Fruit fly (Drosophila melanogaster) whole organism, pupa: ENCODE measurements around the gene CG14204.

ENCODE experiments used
- CG10348 ChIP-seq: fragments of 200-800 bp; sonication (Bioruptor generic); IDR thresholded peaks from 2 replicates; pipeline ENCODE4 v1.3.6; 2022; ENCODE audit warnings: missing biosample characterization, missing genetic modification characterization
- CG12605 ChIP-seq: fragments of 200-800 bp; sonication (Bioruptor generic); IDR thresholded peaks from 2 replicates; pipeline ENCODE4 v1.3.6; 2022; ENCODE audit warnings: missing biosample characterization, missing genetic modification characterization
- CG13204 ChIP-seq: fragments of 200-800 bp; sonication (Bioruptor generic); optimal IDR thresholded peaks from 2 replicates; lab custom pipeline; 2018; ENCODE audit warnings: missing biosample characterization, mild to moderate bottlenecking, missing genetic modification characterization, moderate library complexity
- CG14655 ChIP-seq: fragments of 200-800 bp; sonication (Bioruptor generic); optimal IDR thresholded peaks from 3 replicates; lab custom pipeline; 2017; ENCODE audit warnings: mild to moderate bottlenecking, missing biosample characterization, missing genetic modification reagents, missing genetic modification characterization
- CG15710 ChIP-seq: fragments of 200-800 bp; sonication (Bioruptor generic); optimal IDR thresholded peaks from 2 replicates; lab custom pipeline; 2018; ENCODE audit warnings: missing biosample characterization, mild to moderate bottlenecking, missing genetic modification characterization, moderate library complexity
- CG17806 ChIP-seq: fragments of 200-800 bp; sonication (Bioruptor generic); optimal IDR thresholded peaks from 2 replicates; lab custom pipeline; 2018; ENCODE audit warnings: missing biosample characterization, mild to moderate bottlenecking, missing genetic modification characterization, moderate library complexity
- CG32121 ChIP-seq: fragments of 200-800 bp; sonication (Bioruptor generic); IDR thresholded peaks from 2 replicates; pipeline ENCODE4 v1.3.6; 2022; ENCODE audit warnings: missing biosample characterization, missing genetic modification characterization
- CG34367 ChIP-seq: fragments of 200-800 bp; sonication (Bioruptor generic); optimal IDR thresholded peaks from 2 replicates; lab custom pipeline; 2018; ENCODE audit warnings: missing biosample characterization, mild to moderate bottlenecking, missing genetic modification characterization
- CG4496 ChIP-seq: fragments of 200-800 bp; sonication (Bioruptor generic); IDR thresholded peaks from 3 replicates; pipeline ENCODE4 v1.3.6; 2022; ENCODE audit warnings: missing biosample characterization, missing genetic modification characterization
- CG8159 ChIP-seq: fragments of 200-800 bp; sonication (Bioruptor generic); optimal IDR thresholded peaks from 3 replicates; lab custom pipeline; 2018; ENCODE audit warnings: missing biosample characterization, mild to moderate bottlenecking, missing genetic modification characterization, moderate library complexity
- CG8301 ChIP-seq: fragments of 200-800 bp; sonication (Bioruptor generic); optimal IDR thresholded peaks from 2 replicates; lab custom pipeline; 2018; ENCODE audit warnings: missing biosample characterization, mild to moderate bottlenecking, missing genetic modification characterization
- CG9948 ChIP-seq: fragments of 200-800 bp; sonication (Bioruptor generic); optimal IDR thresholded peaks from 2 replicates; lab custom pipeline; 2018; ENCODE audit warnings: missing biosample characterization, mild to moderate bottlenecking, missing genetic modification characterization, moderate library complexity
- D1 ChIP-seq: fragments of 200-800 bp; sonication (Bioruptor generic); optimal IDR thresholded peaks from 2 replicates; lab custom pipeline; 2018; ENCODE audit warnings: missing biosample characterization, mild to moderate bottlenecking, missing genetic modification characterization, moderate library complexity
- EcR ChIP-seq: fragments of 200-800 bp; sonication (Bioruptor generic); optimal IDR thresholded peaks from 3 replicates; lab custom pipeline; 2019; ENCODE audit warnings: missing biosample characterization, missing genetic modification characterization, mild to moderate bottlenecking, moderate library complexity, missing genetic modification reagents
- Ets98B ChIP-seq: fragments of 200-800 bp; sonication (Bioruptor generic); IDR thresholded peaks from 2 replicates; pipeline ENCODE4 v1.3.6; 2022; ENCODE audit warnings: missing biosample characterization, missing genetic modification characterization
- Pif1A ChIP-seq: fragments of 200-800 bp; sonication (Bioruptor generic); optimal IDR thresholded peaks from 3 replicates; lab custom pipeline; 2016; ENCODE audit warnings: missing biosample characterization, missing genetic modification characterization
- Pif1B ChIP-seq: fragments of 200-800 bp; sonication (Bioruptor generic); optimal IDR thresholded peaks from 3 replicates; lab custom pipeline; 2016; ENCODE audit warnings: missing biosample characterization, missing genetic modification characterization
- Snoo ChIP-seq: fragments of 200-800 bp; sonication (Bioruptor generic); optimal IDR thresholded peaks from 3 replicates; lab custom pipeline; 2017; ENCODE audit warnings: missing biosample characterization, mild to moderate bottlenecking, missing genetic modification characterization, inconsistent platforms
- fd96Ca ChIP-seq: fragments of 200-800 bp; sonication (Bioruptor generic); IDR thresholded peaks from 3 replicates; pipeline ENCODE4 v1.3.6; 2022; ENCODE audit warnings: missing biosample characterization, missing genetic modification characterization
- gl ChIP-seq: fragments of 200-800 bp; sonication (Bioruptor generic); optimal IDR thresholded peaks from 2 replicates; lab custom pipeline; 2018; ENCODE audit warnings: missing biosample characterization, mild to moderate bottlenecking, missing genetic modification characterization
- rn ChIP-seq: fragments of 200-800 bp; sonication (Bioruptor generic); IDR thresholded peaks from 2 replicates; pipeline ENCODE4 v1.3.6; 2022; ENCODE audit warnings: missing biosample characterization, missing genetic modification characterization

Gene CG14204

DNA sequence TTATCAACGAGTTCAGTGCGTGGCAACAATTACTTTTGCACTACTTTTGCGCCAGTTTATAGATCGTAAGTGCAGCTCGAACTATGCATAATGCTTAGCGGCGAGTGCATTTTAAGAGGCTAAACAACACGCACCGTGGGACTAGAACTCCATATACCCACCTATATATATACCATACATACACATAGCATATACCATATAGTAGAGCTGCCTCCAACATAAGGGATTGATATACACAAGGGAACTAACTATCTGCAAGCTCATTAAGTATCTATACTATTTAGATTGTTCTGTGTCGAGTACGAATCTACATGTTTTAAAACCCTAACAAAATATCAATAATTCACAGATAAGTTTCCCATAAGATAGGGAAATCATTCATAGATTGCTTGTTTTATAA lies 1.5 kb upstream of the CG14204 start, which contains the start of gene CG14218:
Gene CG14218 (minus strand): TSS at position 101 of the 400 bp plus-strand sequence.
- no peak for TF ChIP-seq fd96Ca (GFP tag; lab: Robert Waterston, UW)
- no peak for TF ChIP-seq Pif1B (GFP tag; lab: Kevin White, UChicago)
- no peak for TF ChIP-seq rn (GFP tag; lab: Robert Waterston, UW)
- TF ChIP-seq CG14655 (GFP tag; lab: Kevin White, UChicago) = no peak
- no peak for TF ChIP-seq CG4496 (GFP tag; lab: Robert Waterston, UW)
- TF ChIP-seq CG9948 (tag; lab: Kevin White, UChicago) = no peak
- TF ChIP-seq CG32121 (GFP tag; lab: Robert Waterston, UW) = no peak
- TF ChIP-seq EcR = no peak
- TF ChIP-seq Snoo (tag; lab: Kevin White, UChicago) = no peak
- no peak for TF ChIP-seq CG8159 (tag; lab: Kevin White, UChicago)
- no peak for TF ChIP-seq Pif1A (GFP tag; lab: Kevin White, UChicago)
- no peak for TF ChIP-seq CG10348 (GFP tag; lab: Robert Waterston, UW)

DNA sequence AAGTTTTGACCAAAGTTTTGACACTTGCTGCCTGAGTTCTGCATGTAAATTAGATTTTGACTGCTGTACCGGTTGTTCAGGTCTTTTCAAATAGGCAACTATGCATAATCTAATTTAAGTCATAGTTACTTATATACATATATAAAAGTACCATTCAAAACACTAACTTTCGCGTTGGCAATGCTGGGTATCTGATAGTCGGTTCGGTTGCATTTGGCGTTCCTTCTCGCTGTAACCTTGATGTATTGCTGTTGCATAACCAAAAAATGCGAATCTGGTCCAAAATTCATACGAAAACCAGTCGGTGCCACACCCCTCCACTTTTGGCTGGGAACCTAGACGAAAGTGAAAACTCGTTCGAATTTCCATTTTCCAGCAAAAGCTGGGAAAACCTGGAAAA lies 685 bp upstream of the CG14204 start:
- TF ChIP-seq CG10348 (GFP tag; lab: Robert Waterston, UW) (no peak), CG8159 (tag; lab: Kevin White, UChicago) (no peak), Pif1B (GFP tag; lab: Kevin White, UChicago) (no peak), fd96Ca (GFP tag; lab: Robert Waterston, UW) (no peak), CG15710 (tag; lab: Kevin White, UChicago) (no peak), Pif1A (GFP tag; lab: Kevin White, UChicago) (no peak), D1 (no peak), CG9948 (tag; lab: Kevin White, UChicago) (no peak), CG34367 (tag; lab: Kevin White, UChicago) (no peak), CG14655 (GFP tag; lab: Kevin White, UChicago) (no peak), CG17806 (no peak)

DNA sequence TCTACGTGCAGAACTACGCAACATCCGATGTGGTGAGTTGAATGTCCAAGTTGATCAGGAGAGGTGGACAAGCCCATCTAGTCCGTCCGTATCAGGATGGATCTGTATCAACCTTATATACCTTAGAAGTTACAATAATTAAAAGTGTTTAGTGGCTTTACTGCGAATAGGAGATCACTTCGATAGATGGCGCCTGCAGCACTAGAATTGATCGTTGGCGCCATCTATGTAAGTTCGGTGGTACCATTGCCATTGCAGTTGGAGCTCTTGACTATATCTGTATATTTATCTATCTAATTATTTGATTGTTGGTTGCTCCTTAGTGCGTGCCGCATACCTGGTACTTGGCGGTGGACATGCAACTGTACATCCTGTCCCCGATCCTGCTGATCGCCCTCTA lies 1.7 kb downstream of the CG14204 start:
- TF ChIP-seq CG8301 (no peak), Ets98B (no peak), CG34367 (tag; lab: Kevin White, UChicago) (no peak), CG12605 (GFP tag; lab: Robert Waterston, UW) (no peak), EcR (no peak), CG4496 (GFP tag; lab: Robert Waterston, UW) (no peak), CG15710 (tag; lab: Kevin White, UChicago) (no peak), CG13204 (GFP tag; lab: Kevin White, UChicago) (no peak), Pif1B (GFP tag; lab: Kevin White, UChicago) (no peak), D1 (no peak), CG14655 (GFP tag; lab: Kevin White, UChicago) (no peak)

DNA sequence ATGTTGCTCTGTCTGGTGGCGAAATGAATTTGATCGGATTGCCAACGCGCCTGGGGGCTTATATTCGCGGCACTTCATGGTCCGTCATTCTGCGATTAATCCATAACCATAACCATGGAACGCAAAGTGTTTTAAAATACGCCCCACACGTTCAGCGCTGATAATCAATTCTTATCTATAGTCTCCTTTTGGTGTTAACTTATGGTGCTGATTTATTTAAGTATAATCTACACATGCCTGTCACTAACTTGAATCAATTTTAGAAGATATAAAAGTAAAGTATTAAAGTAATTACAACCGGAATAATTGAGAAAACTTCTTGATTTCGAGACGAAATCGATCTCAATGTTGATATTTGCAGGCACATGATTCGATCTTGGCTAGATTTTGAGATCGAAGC lies 6.7 kb downstream of the CG14204 start, which contains the start of gene CG14219:
Gene CG14219 (minus strand): TSS at position 101 of the 400 bp plus-strand sequence.
- TF ChIP-seq gl = no peak
- TF ChIP-seq CG4496 (GFP tag; lab: Robert Waterston, UW) = no peak
- TF ChIP-seq CG8301 = no peak
- no peak for TF ChIP-seq CG14655 (GFP tag; lab: Kevin White, UChicago)
- TF ChIP-seq CG32121 (GFP tag; lab: Robert Waterston, UW) = no peak
- TF ChIP-seq CG12605 (GFP tag; lab: Robert Waterston, UW) = no peak
- TF ChIP-seq CG10348 (GFP tag; lab: Robert Waterston, UW) = no peak
- TF ChIP-seq CG8159 (tag; lab: Kevin White, UChicago) = no peak
- TF ChIP-seq D1 = no peak
- TF ChIP-seq CG17806 = no peak
- TF ChIP-seq Pif1B (GFP tag; lab: Kevin White, UChicago) = no peak
- no peak for TF ChIP-seq EcR
- TF ChIP-seq Pif1A (GFP tag; lab: Kevin White, UChicago) = no peak
- no peak for TF ChIP-seq Ets98B
- TF ChIP-seq rn (GFP tag; lab: Robert Waterston, UW) = no peak
- TF ChIP-seq fd96Ca (GFP tag; lab: Robert Waterston, UW) = no peak
- no peak for TF ChIP-seq CG13204 (GFP tag; lab: Kevin White, UChicago)
- no peak for TF ChIP-seq CG34367 (tag; lab: Kevin White, UChicago)
- TF ChIP-seq CG9948 (tag; lab: Kevin White, UChicago) = no peak
- TF ChIP-seq CG15710 (tag; lab: Kevin White, UChicago) = no peak

DNA sequence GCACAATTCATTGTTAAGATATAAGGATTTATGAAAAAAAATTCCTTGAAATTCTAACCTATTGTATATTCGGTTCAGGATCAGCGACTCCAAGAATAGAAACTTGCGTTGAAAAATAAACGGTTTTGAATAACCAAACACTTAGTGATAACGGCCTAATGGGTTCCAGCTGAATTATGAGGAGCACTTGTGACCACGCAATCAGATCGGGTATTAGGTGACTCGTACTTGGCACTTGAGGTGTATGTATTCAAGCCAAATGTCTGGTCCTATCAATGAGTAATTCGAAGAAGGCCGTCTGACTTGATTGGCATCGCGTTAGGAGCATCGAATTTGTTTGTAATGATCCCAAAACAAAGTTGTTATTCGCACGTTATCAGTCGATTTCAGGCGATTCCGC lies 7.2 kb downstream of the CG14204 start:
- no peak for TF ChIP-seq CG14655 (GFP tag; lab: Kevin White, UChicago)
- TF ChIP-seq D1 = no peak
- TF ChIP-seq CG9948 (tag; lab: Kevin White, UChicago) = no peak
- no peak for TF ChIP-seq CG10348 (GFP tag; lab: Robert Waterston, UW)
- no peak for TF ChIP-seq Snoo (tag; lab: Kevin White, UChicago)
- TF ChIP-seq EcR = no peak
- no peak for TF ChIP-seq CG8301
- no peak for TF ChIP-seq CG34367 (tag; lab: Kevin White, UChicago)
- TF ChIP-seq gl = no peak
- no peak for TF ChIP-seq CG13204 (GFP tag; lab: Kevin White, UChicago)
- TF ChIP-seq CG17806 = no peak
- TF ChIP-seq CG32121 (GFP tag; lab: Robert Waterston, UW) = no peak
- no peak for TF ChIP-seq Pif1B (GFP tag; lab: Kevin White, UChicago)
- no peak for TF ChIP-seq CG4496 (GFP tag; lab: Robert Waterston, UW)
- no peak for TF ChIP-seq CG8159 (tag; lab: Kevin White, UChicago)
- TF ChIP-seq Pif1A (GFP tag; lab: Kevin White, UChicago) = no peak
- no peak for TF ChIP-seq rn (GFP tag; lab: Robert Waterston, UW)
- TF ChIP-seq CG15710 (tag; lab: Kevin White, UChicago) = no peak

DNA sequence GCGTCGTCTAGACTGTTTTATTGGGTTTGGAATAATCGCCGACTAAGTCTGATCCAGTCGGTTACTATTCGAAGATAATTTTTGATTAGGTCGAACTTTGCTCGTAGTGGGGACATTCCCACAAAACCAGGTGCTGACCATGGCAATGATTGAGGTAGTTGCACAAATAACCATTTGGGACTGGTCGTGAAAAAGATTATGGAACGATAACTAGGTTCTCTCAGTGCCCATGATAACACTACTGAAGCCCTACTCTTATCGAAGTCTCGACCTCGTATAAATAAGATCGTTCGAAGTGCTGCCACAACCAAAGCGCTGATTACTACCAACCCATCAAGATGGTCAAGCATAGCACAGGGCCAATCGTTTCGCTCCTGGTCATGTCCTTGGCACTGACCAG lies 8.9 kb downstream of the CG14204 start, which contains the start of gene CG14205:
Gene CG14205 (plus strand): TSS at position 301 of the 400 bp plus-strand sequence.
- TF ChIP-seq CG13204 (GFP tag; lab: Kevin White, UChicago) = no peak
- no peak for TF ChIP-seq CG32121 (GFP tag; lab: Robert Waterston, UW)
- no peak for TF ChIP-seq CG8159 (tag; lab: Kevin White, UChicago)
- no peak for TF ChIP-seq CG12605 (GFP tag; lab: Robert Waterston, UW)
- no peak for TF ChIP-seq CG34367 (tag; lab: Kevin White, UChicago)
- no peak for TF ChIP-seq CG4496 (GFP tag; lab: Robert Waterston, UW)
- TF ChIP-seq CG8301 = no peak
- TF ChIP-seq Ets98B = no peak
- no peak for TF ChIP-seq EcR
- no peak for TF ChIP-seq fd96Ca (GFP tag; lab: Robert Waterston, UW)
- no peak for TF ChIP-seq CG17806
- TF ChIP-seq CG9948 (tag; lab: Kevin White, UChicago) = no peak
